Worm (Caenorhabditis elegans) whole organism, L3 larva: Measurements from ENCODE around the gene F44E7.4.

Experiments
- R02D3.7 ChIP-seq: fragments of 150-350 bp; optimal IDR thresholded peaks from 2 replicates; lab custom pipeline; 2014; ENCODE audit warnings: missing biosample characterization, missing genetic modification characterization
- ZK546.5 ChIP-seq: sonication (generic microtip); optimal IDR thresholded peaks from 2 replicates; lab custom pipeline; 2017; ENCODE audit warnings: missing biosample characterization, missing genetic modification characterization
- aly-2 ChIP-seq: fragments of 150-350 bp; optimal IDR thresholded peaks from 2 replicates; lab custom pipeline; 2014; ENCODE audit warnings: missing biosample characterization, missing genetic modification characterization
- ama-1 ChIP-seq: fragments of 150-350 bp; optimal IDR thresholded peaks from 2 replicates; lab custom pipeline; 2018
- ceh-16 ChIP-seq: sonication (generic microtip); optimal IDR thresholded peaks from 2 replicates; lab custom pipeline; 2017; ENCODE audit warnings: missing biosample characterization, missing genetic modification characterization
- ceh-28 ChIP-seq: fragments of 150-350 bp; optimal IDR thresholded peaks from 2 replicates; lab custom pipeline; 2014; ENCODE audit warnings: missing biosample characterization, missing genetic modification reagents, missing genetic modification characterization
- ceh-82 ChIP-seq: fragments of 150-350 bp; optimal IDR thresholded peaks from 2 replicates; lab custom pipeline; 2014; ENCODE audit warnings: missing biosample characterization, missing genetic modification characterization
- ceh-9 ChIP-seq: sonication (generic microtip); optimal IDR thresholded peaks from 2 replicates; lab custom pipeline; 2018; ENCODE audit warnings: missing biosample characterization, missing genetic modification characterization
- daf-12 ChIP-seq: fragments of 150-350 bp; optimal IDR thresholded peaks from 2 replicates; lab custom pipeline; 2014; ENCODE audit warnings: missing biosample characterization, missing genetic modification reagents, missing genetic modification characterization
- egl-27 ChIP-seq: sonication (generic microtip); optimal IDR thresholded peaks from 4 replicates; lab custom pipeline; 2017; ENCODE audit warnings: missing biosample characterization, missing genetic modification reagents, missing genetic modification characterization
- egl-5 ChIP-seq: fragments of 150-350 bp; optimal IDR thresholded peaks from 2 replicates; lab custom pipeline; 2017; ENCODE audit warnings: missing biosample characterization, missing genetic modification reagents, missing genetic modification characterization, inconsistent platforms
- elt-1 ChIP-seq: fragments of 150-350 bp; optimal IDR thresholded peaks from 2 replicates; lab custom pipeline; 2014; ENCODE audit warnings: missing biosample characterization, missing genetic modification characterization
- elt-2 ChIP-seq: sonication (generic microtip); optimal IDR thresholded peaks from 2 replicates; lab custom pipeline; 2016; ENCODE audit warnings: missing genetic modification reagents, mild to moderate bottlenecking, missing genetic modification characterization, missing compliant biosample characterization
- elt-3 ChIP-seq, 3 experiments: fragments of 150-350 bp in 1 of 3; sonication (generic microtip) in 2 of 3; optimal IDR thresholded peaks; 2 replicates in 2 of 3; 4 replicates in 1 of 3; lab custom pipeline; 2014 to 2017; ENCODE audit warnings: missing biosample characterization in 3 of 3, missing genetic modification characterization in 3 of 3
- eor-1 ChIP-seq, 2 experiments: fragments of 150-350 bp; optimal IDR thresholded peaks; 2 replicates each; lab custom pipeline; 2014 to 2018; ENCODE audit warnings: missing biosample characterization in 2 of 2, missing genetic modification characterization in 2 of 2
- fkh-10 ChIP-seq: sonication (generic microtip); optimal IDR thresholded peaks from 2 replicates; lab custom pipeline; 2017; ENCODE audit warnings: missing biosample characterization, missing genetic modification reagents, missing genetic modification characterization
- fkh-2 ChIP-seq: fragments of 150-350 bp; optimal IDR thresholded peaks from 2 replicates; lab custom pipeline; 2014; ENCODE audit warnings: missing biosample characterization, missing genetic modification reagents, missing genetic modification characterization
- fos-1 ChIP-seq: fragments of 150-350 bp; optimal IDR thresholded peaks from 2 replicates; lab custom pipeline; 2014; ENCODE audit warnings: missing biosample characterization, missing genetic modification characterization
- hmg-11 ChIP-seq: sonication (generic microtip); optimal IDR thresholded peaks from 2 replicates; lab custom pipeline; 2016; ENCODE audit warnings: missing genetic modification characterization, missing compliant biosample characterization
- jun-1 ChIP-seq: fragments of 150-350 bp; optimal IDR thresholded peaks from 2 replicates; lab custom pipeline; 2014; ENCODE audit warnings: missing biosample characterization, missing genetic modification reagents, missing genetic modification characterization
- lin-15B ChIP-seq: fragments of 150-350 bp; optimal IDR thresholded peaks from 2 replicates; lab custom pipeline; 2014; ENCODE audit warnings: missing biosample characterization, missing genetic modification characterization
- lin-39 ChIP-seq: fragments of 150-350 bp; optimal IDR thresholded peaks from 2 replicates; lab custom pipeline; 2018; ENCODE audit warnings: missing biosample characterization, missing genetic modification reagents, missing genetic modification characterization
- lsy-12 ChIP-seq: sonication (generic microtip); optimal IDR thresholded peaks from 2 replicates; lab custom pipeline; 2016; ENCODE audit warnings: mild to moderate bottlenecking, missing genetic modification characterization, missing compliant biosample characterization
- mdl-1 ChIP-seq: fragments of 150-350 bp; optimal IDR thresholded peaks from 2 replicates; lab custom pipeline; 2014; ENCODE audit warnings: missing biosample characterization, missing genetic modification characterization
- mml-1 ChIP-seq: fragments of 150-350 bp; sonication (generic microtip); optimal IDR thresholded peaks from 3 replicates; lab custom pipeline; 2014; ENCODE audit warnings: missing biosample characterization, missing genetic modification characterization
- nhr-11 ChIP-seq: fragments of 150-350 bp; optimal IDR thresholded peaks from 2 replicates; lab custom pipeline; 2014; ENCODE audit warnings: missing biosample characterization, missing genetic modification characterization
- nhr-12 ChIP-seq: fragments of 150-350 bp; optimal IDR thresholded peaks from 2 replicates; lab custom pipeline; 2014; ENCODE audit warnings: missing biosample characterization, missing genetic modification characterization
- nhr-23 ChIP-seq: fragments of 150-350 bp; optimal IDR thresholded peaks from 2 replicates; lab custom pipeline; 2014; ENCODE audit warnings: missing biosample characterization, missing genetic modification reagents, missing genetic modification characterization
- nhr-237 ChIP-seq: fragments of 150-350 bp; optimal IDR thresholded peaks from 2 replicates; lab custom pipeline; 2014; ENCODE audit warnings: missing biosample characterization, missing genetic modification characterization
- nhr-25 ChIP-seq: sonication (generic microtip); optimal IDR thresholded peaks from 2 replicates; lab custom pipeline; 2017; ENCODE audit warnings: missing biosample characterization, missing genetic modification characterization
- nhr-28 ChIP-seq: fragments of 150-350 bp; optimal IDR thresholded peaks from 2 replicates; lab custom pipeline; 2014; ENCODE audit warnings: missing biosample characterization, missing genetic modification characterization
- nhr-43 ChIP-seq: sonication (generic microtip); optimal IDR thresholded peaks from 2 replicates; lab custom pipeline; 2016; ENCODE audit warnings: mild to moderate bottlenecking, missing genetic modification characterization, missing compliant biosample characterization; ENCODE audit not compliant: poor library complexity, severe bottlenecking
- nhr-67 ChIP-seq: fragments of 150-350 bp; optimal IDR thresholded peaks from 2 replicates; lab custom pipeline; 2014; ENCODE audit warnings: missing biosample characterization, missing genetic modification characterization
- nhr-76 ChIP-seq: fragments of 150-350 bp; sonication (generic microtip); optimal IDR thresholded peaks from 5 replicates; lab custom pipeline; 2014; ENCODE audit warnings: missing biosample characterization, missing genetic modification characterization
- nhr-77 ChIP-seq: fragments of 150-350 bp; optimal IDR thresholded peaks from 2 replicates; lab custom pipeline; 2014; ENCODE audit warnings: missing biosample characterization, missing genetic modification characterization
- pha-4 ChIP-seq: fragments of 150-350 bp; optimal IDR thresholded peaks from 2 replicates; lab custom pipeline; 2014; ENCODE audit warnings: missing biosample characterization, missing genetic modification reagents, missing genetic modification characterization
- pqm-1 ChIP-seq: fragments of 150-350 bp; optimal IDR thresholded peaks from 2 replicates; lab custom pipeline; 2017; ENCODE audit warnings: missing biosample characterization, missing genetic modification characterization, inconsistent platforms
- sea-2 ChIP-seq: fragments of 150-350 bp; sonication (generic microtip); optimal IDR thresholded peaks from 4 replicates; lab custom pipeline; 2014; ENCODE audit warnings: missing biosample characterization, missing genetic modification reagents, missing genetic modification characterization
- skn-1 ChIP-seq: fragments of 150-350 bp; optimal IDR thresholded peaks from 2 replicates; lab custom pipeline; 2014; ENCODE audit warnings: missing biosample characterization, missing genetic modification characterization
- snpc-4 ChIP-seq: fragments of 150-350 bp; optimal IDR thresholded peaks from 2 replicates; lab custom pipeline; 2014; ENCODE audit warnings: missing biosample characterization, missing genetic modification characterization
- unc-39 ChIP-seq: sonication (generic microtip); optimal IDR thresholded peaks from 4 replicates; lab custom pipeline; 2017; ENCODE audit warnings: missing biosample characterization, missing genetic modification characterization
- unc-62 ChIP-seq: fragments of 150-350 bp; sonication (generic microtip); optimal IDR thresholded peaks from 4 replicates; lab custom pipeline; 2014; ENCODE audit warnings: missing biosample characterization, missing genetic modification reagents, missing genetic modification characterization
- zag-1 ChIP-seq: fragments of 150-350 bp; optimal IDR thresholded peaks from 2 replicates; lab custom pipeline; 2014; ENCODE audit warnings: missing biosample characterization, missing genetic modification characterization
- ztf-11 ChIP-seq: fragments of 150-350 bp; optimal IDR thresholded peaks from 2 replicates; lab custom pipeline; 2014; ENCODE audit warnings: missing biosample characterization, missing genetic modification characterization
- ztf-4 ChIP-seq: fragments of 150-350 bp; optimal IDR thresholded peaks from 2 replicates; lab custom pipeline; 2014; ENCODE audit warnings: missing biosample characterization, missing genetic modification characterization

The F44E7.4 gene

ce11 chrV:5785372-5785771, 8.6 kb upstream of the F44E7.4 start, which contains the start of gene F44E7.7:
Gene F44E7.7, minus strand, starts transcription at chrV:5785472.
- TF ChIP-seq ztf-4 (tag; lab: Kevin White, UChicago) (no peak), fkh-10 (GFP tag; lab: Kevin White, UChicago) (no peak), eor-1 (tag; optimal IDR thresholded peaks at IDR 0.05; lab: Kevin White, UChicago) (no peak), skn-1 (tag; lab: Kevin White, UChicago) (no peak), snpc-4 (no peak), egl-5 (tag; lab: Kevin White, UChicago) (no peak), jun-1 (no peak), nhr-67 (tag; lab: Kevin White, UChicago) (no peak), sea-2 (GFP tag; lab: Kevin White, UChicago) (no peak), pha-4 (tag; lab: Kevin White, UChicago) (no peak), elt-2 (no peak), nhr-77 (no peak)

- no peak for TF ChIP-seq ceh-16 (tag; lab: Kevin White, UChicago)
- TF ChIP-seq pha-4 (tag; lab: Kevin White, UChicago), result no peak
- no peak for TF ChIP-seq nhr-237 (tag; lab: Kevin White, UChicago)
- TF ChIP-seq fkh-2 (tag; lab: Kevin White, UChicago), result no peak
- TF ChIP-seq fos-1 (tag; lab: Kevin White, UChicago), result no peak
- TF ChIP-seq nhr-25 (tag; lab: Kevin White, UChicago), result no peak
- no peak for TF ChIP-seq ceh-9 (tag; lab: Kevin White, UChicago)
- no peak for TF ChIP-seq elt-3 (tag; optimal IDR thresholded peaks at IDR 0.05; lab: Kevin White, UChicago)
- TF ChIP-seq ztf-4 (tag; lab: Kevin White, UChicago), result no peak
- TF ChIP-seq skn-1 (tag; lab: Kevin White, UChicago), result no peak
- no peak for TF ChIP-seq elt-1 (tag; lab: Kevin White, UChicago)
- TF ChIP-seq daf-12 (tag; lab: Kevin White, UChicago), result no peak
- no peak for TF ChIP-seq ZK546.5
- no peak for TF ChIP-seq snpc-4
- no peak for TF ChIP-seq lsy-12 (tag; lab: Kevin White, UChicago)
Observed at ce11 chrV:5782687-5783086, 5.9 kb upstream of the F44E7.4 start, which contains the start of gene fbxa-183. Gene fbxa-183, minus strand, starts transcription at chrV:5782787.

ce11 chrV:5780713-5781360, 4.1 kb upstream of the F44E7.4 start, which contains the start of gene F44E7.5:
Gene F44E7.5, minus strand, starts transcription at chrV:5780922.
- TF ChIP-seq eor-1 (tag; optimal IDR thresholded peaks at IDR 0.05; lab: Kevin White, UChicago) (no peak), ceh-82 (tag; lab: Kevin White, UChicago) (no peak), nhr-43 (peak; percentile 5), mdl-1 (no peak), unc-39 (no peak), hmg-11 (tag; lab: Kevin White, UChicago) (peak; percentile 7), nhr-12 (no peak), snpc-4 (peak; percentile 34), pha-4 (tag; lab: Kevin White, UChicago) (peak; percentile 71), daf-12 (tag; lab: Kevin White, UChicago) (no peak), egl-5 (tag; lab: Kevin White, UChicago) (no peak), egl-27 (tag; lab: Kevin White, UChicago) (no peak), zag-1 (tag; lab: Kevin White, UChicago) (no peak), fkh-2 (tag; lab: Kevin White, UChicago) (no peak), nhr-23 (peak; percentile 76), aly-2 (tag; lab: Kevin White, UChicago) (no peak), elt-3 (tag; optimal IDR thresholded peaks at IDR 0.05; lab: Kevin White, UChicago) (no peak), elt-1 (tag; lab: Kevin White, UChicago) (no peak), elt-2 (peak; percentile 86), ZK546.5 (no peak), ceh-9 (tag; lab: Kevin White, UChicago) (no peak), mml-1 (tag; lab: Kevin White, UChicago) (no peak), nhr-28 (tag; lab: Kevin White, UChicago) (no peak), skn-1 (tag; lab: Kevin White, UChicago) (peak; percentile 32), ceh-16 (tag; lab: Kevin White, UChicago) (no peak), lin-15B (tag; lab: Kevin White, UChicago) (peak; percentile 47), ztf-4 (tag; lab: Kevin White, UChicago) (no peak), fos-1 (tag; lab: Kevin White, UChicago) (no peak), sea-2 (GFP tag; lab: Kevin White, UChicago) (no peak), pqm-1 (tag; lab: Kevin White, UChicago) (peak; percentile 74), ama-1 (peak; percentile 12), R02D3.7 (tag; lab: Kevin White, UChicago) (peak; percentile 15), fkh-10 (GFP tag; lab: Kevin White, UChicago) (no peak), ztf-11 (tag; lab: Kevin White, UChicago) (no peak), nhr-25 (tag; lab: Kevin White, UChicago) (peak; percentile 71), ceh-28 (tag; lab: Kevin White, UChicago) (no peak), nhr-237 (tag; lab: Kevin White, UChicago) (no peak), lin-39 (tag; lab: Kevin White, UChicago) (no peak), nhr-76 (tag; lab: Kevin White, UChicago) (no peak), nhr-67 (tag; lab: Kevin White, UChicago) (no peak), jun-1 (no peak), nhr-11 (tag; lab: Kevin White, UChicago) (no peak), lsy-12 (tag; lab: Kevin White, UChicago) (no peak), unc-62 (GFP tag; lab: Kevin White, UChicago) (no peak), nhr-77 (no peak)
